Worm (Caenorhabditis elegans) whole organism, L1 larva: ENCODE results near the gene hcp-3.

Source experiments
- C16A3.4 ChIP-seq: fragments of 150-350 bp; optimal IDR thresholded peaks from 2 replicates; lab custom pipeline; 2014; ENCODE audit warnings: missing biosample characterization, missing genetic modification characterization
- F16B12.6 ChIP-seq: fragments of 150-350 bp; optimal IDR thresholded peaks from 2 replicates; lab custom pipeline; 2014; ENCODE audit warnings: missing biosample characterization, missing genetic modification characterization
- Y116A8C.19 ChIP-seq: sonication (generic microtip); optimal IDR thresholded peaks from 2 replicates; lab custom pipeline; 2016; ENCODE audit warnings: missing compliant biosample characterization, missing genetic modification characterization, borderline replicate concordance
- ama-1 ChIP-seq: fragments of 150-350 bp; optimal IDR thresholded peaks from 2 replicates; lab custom pipeline; 2014
- blmp-1 ChIP-seq: fragments of 150-350 bp; optimal IDR thresholded peaks from 2 replicates; lab custom pipeline; 2014; ENCODE audit warnings: missing biosample characterization, missing genetic modification characterization
- ceh-8 ChIP-seq: fragments of 200-800 bp; sonication (Bioruptor generic); optimal IDR thresholded peaks from 2 replicates; lab custom pipeline; 2018; ENCODE audit warnings: mild to moderate bottlenecking, missing genetic modification characterization, moderate library complexity, missing compliant biosample characterization
- ceh-82 ChIP-seq, 3 experiments: fragments of 150-350 bp in 1 of 3; sonication (generic microtip) in 2 of 3; optimal IDR thresholded peaks; 2 replicates each; lab custom pipeline; 2014 to 2017; ENCODE audit warnings: missing biosample characterization in 3 of 3, missing genetic modification characterization in 3 of 3
- dpl-1 ChIP-seq, 3 experiments: fragments of 150-350 bp in 2 of 3; sonication (generic microtip) in 1 of 3; optimal IDR thresholded peaks; 2 replicates each; lab custom pipeline; 2014 to 2017; ENCODE audit warnings: missing biosample characterization in 3 of 3, missing genetic modification characterization in 3 of 3, missing genetic modification reagents in 3 of 3
- dsc-1 ChIP-seq: sonication (generic microtip); optimal IDR thresholded peaks from 2 replicates; lab custom pipeline; 2016; ENCODE audit warnings: mild to moderate bottlenecking, missing genetic modification characterization, missing compliant biosample characterization
- efl-1 ChIP-seq, 4 experiments: fragments of 150-350 bp; optimal IDR thresholded peaks in 3 of 4; peaks in 1 of 4; 1 replicate in 1 of 4; 2 replicates in 3 of 4; lab custom pipeline; 2014; ENCODE audit warnings: missing biosample characterization in 2 of 4, missing genetic modification characterization in 2 of 4, missing genetic modification reagents in 2 of 4
- efl-3 ChIP-seq: fragments of 200-800 bp; sonication (Bioruptor generic); optimal IDR thresholded peaks from 2 replicates; lab custom pipeline; 2018; ENCODE audit warnings: mild to moderate bottlenecking, missing genetic modification characterization, missing compliant biosample characterization
- elt-2 ChIP-seq: sonication (generic microtip); optimal IDR thresholded peaks from 2 replicates; lab custom pipeline; 2016; ENCODE audit warnings: missing genetic modification characterization, mild to moderate bottlenecking, inconsistent platforms, missing compliant biosample characterization, missing genetic modification reagents
- elt-3 ChIP-seq, 6 experiments: fragments of 150-350 bp in 1 of 6; sonication (generic microtip); optimal IDR thresholded peaks; 2 replicates each; lab custom pipeline; 2017 to 2018; ENCODE audit warnings: missing biosample characterization in 6 of 6, missing genetic modification characterization in 6 of 6, inconsistent platforms in 1 of 6
- ets-5 ChIP-seq: fragments of 200-800 bp; sonication (Bioruptor generic); IDR thresholded peaks from 2 replicates; pipeline ENCODE4 v1.3.6; 2022; ENCODE audit warnings: missing genetic modification characterization, missing compliant biosample characterization
- fkh-10 ChIP-seq: sonication (generic microtip); optimal IDR thresholded peaks from 2 replicates; lab custom pipeline; 2017; ENCODE audit warnings: missing biosample characterization, missing genetic modification reagents, missing genetic modification characterization
- fkh-8 ChIP-seq: sonication (generic microtip); optimal IDR thresholded peaks from 2 replicates; lab custom pipeline; 2016; ENCODE audit warnings: mild to moderate bottlenecking, missing genetic modification characterization, missing compliant biosample characterization
- fos-1 ChIP-seq: fragments of 150-350 bp; optimal IDR thresholded peaks from 2 replicates; lab custom pipeline; 2014; ENCODE audit warnings: missing biosample characterization, missing genetic modification characterization
- grh-1 ChIP-seq: fragments of 200-800 bp; sonication (Bioruptor generic); IDR thresholded peaks from 2 replicates; pipeline ENCODE4 v1.3.6; 2022; ENCODE audit warnings: missing genetic modification reagents, missing genetic modification characterization, missing compliant biosample characterization
- irx-1 ChIP-seq: sonication (generic microtip); optimal IDR thresholded peaks from 2 replicates; lab custom pipeline; 2016; ENCODE audit warnings: missing genetic modification characterization, missing compliant biosample characterization
- lin-13 ChIP-seq: fragments of 150-350 bp; optimal IDR thresholded peaks from 2 replicates; lab custom pipeline; 2014; ENCODE audit warnings: missing biosample characterization, missing genetic modification reagents, missing genetic modification characterization
- lin-14 ChIP-seq: fragments of 200-800 bp; sonication (Bioruptor generic); optimal IDR thresholded peaks from 2 replicates; lab custom pipeline; 2018; ENCODE audit warnings: mild to moderate bottlenecking, missing genetic modification characterization, moderate library complexity, missing compliant biosample characterization
- lin-15B ChIP-seq: fragments of 150-350 bp; sonication (generic microtip); optimal IDR thresholded peaks from 3 replicates; lab custom pipeline; 2014; ENCODE audit warnings: missing biosample characterization, missing genetic modification characterization
- lin-35 ChIP-seq, 2 experiments: fragments of 150-350 bp; optimal IDR thresholded peaks; 2 replicates each; lab custom pipeline; 2014; ENCODE audit warnings: missing biosample characterization in 2 of 2, missing genetic modification characterization in 2 of 2, missing genetic modification reagents in 2 of 2
- lin-39 ChIP-seq: fragments of 150-350 bp; optimal IDR thresholded peaks from 2 replicates; lab custom pipeline; 2014; ENCODE audit warnings: missing biosample characterization, missing genetic modification reagents, missing genetic modification characterization
- lsy-2 ChIP-seq, 2 experiments: fragments of 150-350 bp; optimal IDR thresholded peaks; 2 replicates each; lab custom pipeline; 2014; ENCODE audit warnings: missing biosample characterization in 2 of 2, missing genetic modification characterization in 2 of 2
- mab-9 ChIP-seq: fragments of 200-800 bp; sonication (Bioruptor generic); IDR thresholded peaks from 2 replicates; pipeline ENCODE4 v1.3.6; 2022; ENCODE audit warnings: missing genetic modification reagents, missing genetic modification characterization, missing compliant biosample characterization
- mdl-1 ChIP-seq, 2 experiments: fragments of 150-350 bp; optimal IDR thresholded peaks; 2 replicates each; lab custom pipeline; 2014 to 2017; ENCODE audit warnings: missing biosample characterization in 2 of 2, missing genetic modification characterization in 2 of 2, inconsistent platforms in 1 of 2
- mep-1 ChIP-seq: fragments of 150-350 bp; optimal IDR thresholded peaks from 2 replicates; lab custom pipeline; 2014; ENCODE audit warnings: missing biosample characterization, missing genetic modification characterization
- nhr-20 ChIP-seq: sonication (generic microtip); optimal IDR thresholded peaks from 2 replicates; lab custom pipeline; 2016; ENCODE audit warnings: mild to moderate bottlenecking, missing genetic modification characterization, missing compliant biosample characterization
- nhr-47 ChIP-seq: sonication (generic microtip); optimal IDR thresholded peaks from 2 replicates; lab custom pipeline; 2016; ENCODE audit warnings: mild to moderate bottlenecking, missing genetic modification characterization, moderate library complexity, missing compliant biosample characterization
- nhr-71 ChIP-seq: sonication (generic microtip); optimal IDR thresholded peaks from 2 replicates; lab custom pipeline; 2016; ENCODE audit warnings: mild to moderate bottlenecking, missing genetic modification characterization, moderate library complexity, missing compliant biosample characterization
- nhr-84 ChIP-seq: sonication (generic microtip); optimal IDR thresholded peaks from 2 replicates; lab custom pipeline; 2017; ENCODE audit warnings: missing biosample characterization, missing genetic modification characterization
- nhr-85 ChIP-seq: sonication (generic microtip); peaks from one replicate; lab custom pipeline; 2016; ENCODE audit warnings: missing genetic modification characterization, inconsistent platforms, missing compliant biosample characterization
- nhr-90 ChIP-seq: sonication (generic microtip); optimal IDR thresholded peaks from 2 replicates; lab custom pipeline; 2016; ENCODE audit warnings: mild to moderate bottlenecking, missing genetic modification characterization, missing compliant biosample characterization; ENCODE audit not compliant: poor library complexity
- pqm-1 ChIP-seq: sonication (generic microtip); optimal IDR thresholded peaks from 3 replicates; lab custom pipeline; 2017; ENCODE audit warnings: missing biosample characterization, missing genetic modification characterization
- rnt-1 ChIP-seq: sonication (generic microtip); optimal IDR thresholded peaks from 2 replicates; lab custom pipeline; 2016; ENCODE audit warnings: mild to moderate bottlenecking, missing genetic modification characterization, moderate library complexity, missing compliant biosample characterization
- skn-1 ChIP-seq: fragments of 150-350 bp; optimal IDR thresholded peaks from 2 replicates; lab custom pipeline; 2014; ENCODE audit warnings: missing biosample characterization, missing genetic modification characterization
- snpc-4 ChIP-seq: fragments of 150-350 bp; optimal IDR thresholded peaks from 2 replicates; lab custom pipeline; 2014; ENCODE audit warnings: missing biosample characterization, missing genetic modification characterization
- snu-23 ChIP-seq: sonication (generic microtip); optimal IDR thresholded peaks from 2 replicates; lab custom pipeline; 2016; ENCODE audit warnings: missing genetic modification characterization, missing compliant biosample characterization
- sptf-1 ChIP-seq: fragments of 150-350 bp; optimal IDR thresholded peaks from 2 replicates; lab custom pipeline; 2014; ENCODE audit warnings: missing biosample characterization, missing genetic modification characterization
- swsn-7 ChIP-seq: sonication (generic microtip); optimal IDR thresholded peaks from 2 replicates; lab custom pipeline; 2016; ENCODE audit warnings: missing genetic modification characterization, missing compliant biosample characterization
- tbx-2 ChIP-seq: sonication (generic microtip); optimal IDR thresholded peaks from 2 replicates; lab custom pipeline; 2016; ENCODE audit warnings: missing genetic modification characterization, missing compliant biosample characterization
- tlp-1 ChIP-seq: fragments of 150-350 bp; optimal IDR thresholded peaks from 2 replicates; lab custom pipeline; 2014; ENCODE audit warnings: missing biosample characterization, missing genetic modification characterization
- unc-130 ChIP-seq: fragments of 150-350 bp; optimal IDR thresholded peaks from 2 replicates; lab custom pipeline; 2017; ENCODE audit warnings: missing biosample characterization, missing genetic modification characterization, inconsistent platforms
- unc-62 ChIP-seq: fragments of 150-350 bp; optimal IDR thresholded peaks from 2 replicates; lab custom pipeline; 2014; ENCODE audit warnings: missing biosample characterization, missing genetic modification reagents, missing genetic modification characterization
- unc-86 ChIP-seq: sonication (generic microtip); optimal IDR thresholded peaks from 2 replicates; lab custom pipeline; 2016; ENCODE audit warnings: missing genetic modification characterization, missing compliant biosample characterization
- vab-15 ChIP-seq: sonication (generic microtip); optimal IDR thresholded peaks from 2 replicates; lab custom pipeline; 2017; ENCODE audit warnings: missing genotype, mild to moderate bottlenecking, missing genetic modification characterization, missing compliant biosample characterization
- xbp-1 ChIP-seq: sonication (generic microtip); optimal IDR thresholded peaks from 2 replicates; lab custom pipeline; 2016; ENCODE audit warnings: missing genetic modification characterization, missing compliant biosample characterization
- zip-4 ChIP-seq: fragments of 200-800 bp; sonication (Bioruptor generic); optimal IDR thresholded peaks from 2 replicates; lab custom pipeline; 2018; ENCODE audit warnings: mild to moderate bottlenecking, missing genetic modification characterization, moderate library complexity, missing compliant biosample characterization

hcp-3 gene

DNA sequence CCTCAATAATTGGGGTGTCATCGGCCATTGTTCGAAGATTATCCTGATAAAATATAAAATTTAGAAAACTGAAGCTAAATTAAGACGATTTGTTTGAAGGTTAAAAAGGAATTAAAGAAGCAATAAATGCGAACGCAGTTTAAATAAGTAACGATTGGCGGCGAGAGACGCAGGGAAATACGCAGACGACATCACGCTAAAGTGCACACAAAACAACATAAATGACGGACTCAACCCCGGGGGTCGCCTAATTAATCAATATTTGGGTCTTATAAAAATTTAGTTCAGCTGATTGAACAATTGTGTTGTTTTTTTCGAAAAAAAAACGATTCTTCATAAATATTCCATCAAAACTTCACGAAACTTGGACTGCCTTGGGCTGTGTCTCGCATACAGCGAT, at the start of gene hcp-3:
hcp-3 (minus strand) TSS at position 45 of the 400 bp plus-strand sequence.
- TF ChIP-seq mdl-1 (tag; optimal IDR thresholded peaks at IDR 0.05; lab: Kevin White, UChicago) (peak in 1 of 2 experiments; percentile 56), lsy-2 (tag; optimal IDR thresholded peaks at IDR 0.05; lab: Kevin White, UChicago) (peak; percentile 54 to 71), Y116A8C.19 (tag; lab: Kevin White, UChicago) (no peak), dsc-1 (tag; lab: Kevin White, UChicago) (peak; percentile 56), nhr-20 (peak; percentile 57), tbx-2 (tag; lab: Kevin White, UChicago) (peak; percentile 51), C16A3.4 (tag; lab: Kevin White, UChicago) (peak; percentile 54), nhr-71 (peak; percentile 60), unc-62 (GFP tag; lab: Kevin White, UChicago) (no peak), unc-130 (peak; percentile 68), efl-1 (optimal IDR thresholded peaks at IDR 0.05; lab: Kevin White, UChicago) (peak; percentile 68 to 86), efl-1 (GFP tag; optimal IDR thresholded peaks at IDR 0.05 in 1 of 2; lab: Kevin White, UChicago) (peak; percentile 88 to 98), dpl-1 (GFP tag; optimal IDR thresholded peaks at IDR 0.05; lab: Kevin White, UChicago) (peak; percentile 82 to 89 (median 83)), swsn-7 (tag; lab: Kevin White, UChicago) (peak; percentile 54), ceh-8 (GFP tag; lab: Kevin White, UChicago) (no peak), ceh-82 (tag; optimal IDR thresholded peaks at IDR 0.05; lab: Kevin White, UChicago) (peak in 1 of 3 experiments; percentile 62), pqm-1 (tag; lab: Kevin White, UChicago) (no peak), fkh-10 (no peak), unc-86 (tag; lab: Kevin White, UChicago) (peak; percentile 38), zip-4 (GFP tag; lab: Kevin White, UChicago) (no peak), grh-1 (GFP tag; lab: Robert Waterston, UW) (no peak), ets-5 (GFP tag; lab: Robert Waterston, UW) (no peak), snu-23 (GFP tag; lab: Kevin White, UChicago) (peak; percentile 55), nhr-85 (tag; lab: Kevin White, UChicago) (no peak), lin-14 (GFP tag; lab: Kevin White, UChicago) (peak; percentile 53), nhr-47 (tag; lab: Kevin White, UChicago) (peak; percentile 56), irx-1 (peak; percentile 15), lin-15B (tag; lab: Kevin White, UChicago) (peak; percentile 8), blmp-1 (peak; percentile 50), nhr-84 (no peak), lin-35 (GFP tag; optimal IDR thresholded peaks at IDR 0.05; lab: Kevin White, UChicago) (peak; percentile 83 to 91), rnt-1 (tag; lab: Kevin White, UChicago) (peak; percentile 43), xbp-1 (tag; lab: Kevin White, UChicago) (peak; percentile 50), fos-1 (tag; lab: Kevin White, UChicago) (no peak), mep-1 (peak; percentile 43), tlp-1 (tag; lab: Kevin White, UChicago) (no peak), F16B12.6 (tag; lab: Kevin White, UChicago) (peak; percentile 91), lin-13 (GFP tag; lab: Kevin White, UChicago) (peak; percentile 30), skn-1 (tag; lab: Kevin White, UChicago) (peak; percentile 25)

DNA sequence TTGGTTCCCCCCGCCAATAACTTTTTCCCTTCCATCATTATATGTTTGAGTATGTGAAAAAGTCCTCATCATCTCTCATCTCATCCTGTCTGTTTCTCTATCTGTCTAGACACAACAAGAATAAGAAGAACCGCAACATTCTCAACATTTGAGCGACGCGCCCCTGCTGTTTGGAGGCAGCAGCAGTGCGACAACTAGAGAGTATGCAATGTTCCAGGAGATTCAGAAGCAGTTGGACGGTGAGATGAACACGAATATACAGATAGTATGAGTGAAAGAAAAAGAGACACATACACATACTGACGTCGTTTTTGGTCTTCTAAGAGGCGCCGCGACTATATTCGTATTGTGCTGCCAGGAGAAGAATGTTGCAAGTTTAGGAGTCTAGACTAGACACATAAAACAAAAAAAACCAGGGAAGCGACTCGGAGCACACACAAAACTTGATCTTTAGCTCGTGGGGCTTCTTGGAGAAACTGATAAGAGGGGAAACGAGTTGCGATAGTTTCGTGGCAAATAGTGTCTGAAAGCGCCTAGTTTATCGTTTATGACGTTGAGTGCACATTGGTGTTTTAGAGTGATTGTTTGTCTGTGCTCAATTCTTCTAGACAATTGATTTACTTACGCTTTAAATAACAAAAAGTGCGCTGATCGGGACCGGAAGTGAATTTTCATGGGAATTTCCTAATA, 49.4 kb upstream of the hcp-3 start:
- peak; percentile 7 for TF ChIP-seq C16A3.4 (tag; lab: Kevin White, UChicago)
- no peak for TF ChIP-seq grh-1 (GFP tag; lab: Robert Waterston, UW)
- TF ChIP-seq ets-5 (GFP tag; lab: Robert Waterston, UW), result no peak
- peak; percentile 75 for TF ChIP-seq blmp-1
- no peak for TF ChIP-seq ama-1 (lab: Kevin White, UChicago)
- TF ChIP-seq fkh-10, result peak; percentile 28
- no peak for TF ChIP-seq nhr-90 (tag; lab: Kevin White, UChicago)
- TF ChIP-seq swsn-7 (tag; lab: Kevin White, UChicago), result peak; percentile 26
- no peak for TF ChIP-seq efl-3
- no peak for TF ChIP-seq mab-9 (GFP tag; lab: Robert Waterston, UW)
- peak; percentile 42 for TF ChIP-seq fos-1 (tag; lab: Kevin White, UChicago)
- no peak for TF ChIP-seq mdl-1 (tag; optimal IDR thresholded peaks at IDR 0.05; lab: Kevin White, UChicago)
- TF ChIP-seq vab-15, result no peak
- TF ChIP-seq mep-1, result peak; percentile 57
- peak; percentile 53 for TF ChIP-seq elt-2 (tag; lab: Kevin White, UChicago)
- peak; percentile 30 for TF ChIP-seq fkh-8 (tag; lab: Kevin White, UChicago)
- TF ChIP-seq snpc-4 (tag; lab: Kevin White, UChicago), result no peak
- TF ChIP-seq irx-1, result no peak
- TF ChIP-seq ceh-82 (tag; optimal IDR thresholded peaks at IDR 0.05; lab: Kevin White, UChicago), result peak in 2 of 3 experiments; percentile 34
- no peak for TF ChIP-seq lin-39 (tag; lab: Kevin White, UChicago)
- peak; percentile 72 for TF ChIP-seq nhr-85 (tag; lab: Kevin White, UChicago)
- TF ChIP-seq sptf-1 (tag; lab: Kevin White, UChicago), result no peak
- peak in 3 of 6 experiments; percentile 0 to 19 (median 15) for TF ChIP-seq elt-3 (tag; optimal IDR thresholded peaks at IDR 0.05; lab: Kevin White, UChicago)
- TF ChIP-seq lin-15B (tag; lab: Kevin White, UChicago), result no peak
